Worm (Caenorhabditis elegans) whole organism, L4/young adult: Measurements from ENCODE around the gene C13C4.6.

Experiments used
- W03F9.2 ChIP-seq: fragments of 150-350 bp; optimal IDR thresholded peaks from 2 replicates; lab custom pipeline; 2014; ENCODE audit warnings: missing biosample characterization, missing genetic modification characterization
- dao-5 ChIP-seq: sonication (generic microtip); optimal IDR thresholded peaks from 2 replicates; lab custom pipeline; 2016; ENCODE audit warnings: missing genotype, missing genetic modification characterization, moderate library complexity, missing compliant biosample characterization
- him-1 ChIP-seq: sonication (generic microtip); optimal IDR thresholded peaks from 2 replicates; lab custom pipeline; 2016; ENCODE audit warnings: missing genotype, missing genetic modification reagents, missing genetic modification characterization, missing compliant biosample characterization

DNA sequence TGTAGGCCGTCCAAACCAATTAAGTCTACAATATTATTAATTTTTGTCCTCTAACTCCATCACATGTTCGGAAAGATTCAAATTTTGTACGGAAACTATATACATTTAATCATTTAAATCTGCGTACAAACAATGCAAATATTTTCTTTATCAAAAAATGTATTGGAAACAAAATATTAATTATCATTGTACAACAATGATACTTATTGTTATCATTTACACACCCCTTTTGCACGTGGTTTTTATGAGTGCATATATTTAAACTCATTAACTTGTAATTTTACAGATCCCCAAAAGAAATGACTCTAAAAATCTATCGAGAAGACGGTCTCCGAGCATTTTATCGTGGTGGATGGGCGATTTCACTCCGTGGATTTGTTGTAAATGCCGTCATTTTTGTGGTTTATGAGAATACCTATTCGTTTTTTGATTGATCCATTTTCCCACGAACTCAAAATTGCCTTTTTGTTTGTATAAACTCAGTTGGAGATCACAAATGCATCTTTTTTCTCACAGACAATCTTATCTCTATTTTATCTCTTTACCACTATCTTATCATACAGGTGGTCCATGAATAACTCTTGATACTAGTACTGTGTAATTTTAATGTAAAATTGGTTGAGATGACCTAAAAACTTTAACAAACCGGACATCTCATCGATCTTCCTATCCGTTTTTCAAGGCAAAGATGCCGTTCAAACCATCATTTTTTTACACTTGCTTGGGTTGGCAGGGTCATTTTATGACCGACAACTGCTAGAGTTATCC lies 35.3 kb upstream of the C13C4.6 start:
- TF ChIP-seq him-1 (tag; lab: Kevin White, UChicago) (no peak), W03F9.2 (tag; lab: Kevin White, UChicago) (no peak), dao-5 (tag; lab: Kevin White, UChicago) (no peak)
